Fruit fly (Drosophila melanogaster) Kc167 (cell line): ENCODE results near the gene hfp.

Experiments
- Myc ChIP-seq: fragments of >200 bp; optimal IDR thresholded peaks from 2 replicates; lab custom pipeline; 2017; ENCODE audit warnings: missing external identifiers
- Sin3A ChIP-seq: fragments of >200 bp; optimal IDR thresholded peaks from 2 replicates; lab custom pipeline; 2018; ENCODE audit warnings: missing external identifiers
- h ChIP-seq: fragments of >200 bp; optimal IDR thresholded peaks from 3 replicates; lab custom pipeline; 2018; ENCODE audit warnings: missing external identifiers
- insv ChIP-seq: fragments of >200 bp; optimal IDR thresholded peaks from 3 replicates; lab custom pipeline; 2018; ENCODE audit warnings: missing external identifiers
- psq ChIP-seq: fragments of >200 bp; optimal IDR thresholded peaks from 2 replicates; lab custom pipeline; 2017; ENCODE audit warnings: missing external identifiers
- ttk ChIP-seq: sonication (Bioruptor generic); optimal IDR thresholded peaks from 2 replicates; lab custom pipeline; 2017; ENCODE audit warnings: missing external identifiers

The hfp gene

DNA sequence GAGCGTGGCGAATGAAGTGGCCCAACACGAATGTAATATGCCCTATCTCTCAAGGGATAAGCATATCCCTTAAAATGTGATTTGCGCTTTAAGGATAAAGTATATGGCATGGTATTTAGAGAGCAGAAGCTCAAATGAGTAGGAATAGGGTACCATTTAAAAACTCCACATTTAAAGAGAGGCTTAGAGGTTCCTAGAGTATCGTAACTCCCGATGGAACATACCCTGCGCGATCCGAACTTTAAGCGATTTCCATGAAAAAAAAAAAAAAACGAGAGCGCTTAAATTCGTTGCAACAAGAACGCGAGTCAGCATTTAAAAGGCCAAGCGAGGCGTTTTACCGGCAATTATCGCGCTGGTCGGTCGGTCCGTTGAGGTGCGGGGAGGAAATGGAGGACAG lies 45.1 kb downstream of the hfp start:
- TF ChIP-seq psq (lab: Kevin White, UChicago), result no peak
- TF ChIP-seq Sin3A (lab: Kevin White, UChicago), result no peak
- TF ChIP-seq h, result no peak
- no peak for TF ChIP-seq insv (lab: Kevin White, UChicago)
- TF ChIP-seq Myc (lab: Kevin White, UChicago), result no peak
- TF ChIP-seq ttk (lab: Kevin White, UChicago), result no peak

DNA sequence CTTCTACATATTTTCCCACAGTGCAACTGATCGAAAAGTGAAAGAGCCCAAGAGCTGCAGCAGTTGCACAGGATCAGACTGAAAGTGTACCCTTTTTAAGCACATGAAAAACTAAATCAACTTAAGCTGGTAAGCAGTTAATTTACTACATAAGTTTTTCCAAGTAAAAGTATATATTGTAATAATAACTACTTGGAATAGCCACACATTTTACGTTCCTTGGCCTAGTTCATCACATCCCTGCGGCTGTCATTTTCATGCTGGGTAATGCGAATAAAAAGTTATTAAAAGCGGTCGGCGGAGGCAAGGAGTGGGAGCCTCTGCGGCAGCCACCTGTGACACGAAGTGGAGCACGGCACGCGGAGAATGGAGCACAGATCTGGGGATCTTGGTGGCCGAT lies 51.5 kb downstream of the hfp start:
- TF ChIP-seq psq (lab: Kevin White, UChicago) (no peak), ttk (lab: Kevin White, UChicago) (no peak), insv (lab: Kevin White, UChicago) (no peak), h (no peak), Sin3A (lab: Kevin White, UChicago) (no peak), Myc (lab: Kevin White, UChicago) (no peak)

DNA sequence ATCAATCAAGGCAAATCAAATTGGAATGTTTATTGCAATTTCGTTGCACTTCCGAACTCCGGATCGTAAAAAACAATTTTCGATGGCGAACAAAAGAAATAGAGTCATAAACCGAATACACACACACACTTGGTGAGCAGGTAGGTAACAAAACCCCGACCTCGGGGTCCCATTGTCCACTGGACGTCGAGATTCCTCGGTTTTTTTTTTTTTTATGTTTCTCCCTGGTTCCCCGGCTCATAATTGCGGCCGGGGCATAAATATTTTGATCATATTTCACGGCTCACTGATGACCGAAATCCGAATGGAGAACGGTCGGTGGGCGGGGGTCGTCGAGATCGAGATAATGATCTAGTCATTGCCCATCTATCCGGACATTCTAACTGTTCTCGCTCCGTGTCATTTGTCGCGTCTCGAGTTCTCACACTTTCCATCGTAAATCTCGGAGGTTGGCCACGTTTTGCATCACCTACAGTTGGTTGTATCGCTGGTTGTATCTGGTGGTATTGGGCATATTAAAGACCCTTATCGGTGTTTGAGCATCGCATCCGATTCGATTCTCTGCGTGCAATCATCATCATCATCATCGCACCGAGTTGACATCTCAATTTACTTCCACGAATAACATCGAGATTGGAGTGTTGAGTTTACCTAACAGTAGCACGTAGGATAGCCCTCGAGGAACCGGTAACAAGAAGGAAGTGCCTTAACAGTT lies 54.4 kb downstream of the hfp start:
- TF ChIP-seq Myc (lab: Kevin White, UChicago) (no peak), insv (lab: Kevin White, UChicago) (no peak), psq (lab: Kevin White, UChicago) (no peak), ttk (lab: Kevin White, UChicago) (no peak), h (no peak), Sin3A (lab: Kevin White, UChicago) (no peak)
